Worm (Caenorhabditis elegans) whole organism, L2 larva: ENCODE data around the gene fbxb-37.

Source experiments
- F13H6.1 ChIP-seq: sonication (generic microtip); optimal IDR thresholded peaks from 2 replicates; lab custom pipeline; 2016; ENCODE audit warnings: missing genetic modification characterization, missing compliant biosample characterization
- ama-1 ChIP-seq: fragments of 150-350 bp; optimal IDR thresholded peaks from 2 replicates; lab custom pipeline; 2018; ENCODE audit warnings: inconsistent platforms
- fos-1 ChIP-seq: fragments of 150-350 bp; optimal IDR thresholded peaks from 2 replicates; lab custom pipeline; 2014; ENCODE audit warnings: missing biosample characterization, missing genetic modification characterization
- lsy-2 ChIP-seq, 2 experiments: fragments of 150-350 bp in 1 of 2; sonication (generic microtip) in 1 of 2; optimal IDR thresholded peaks; 2 replicates each; lab custom pipeline; 2014 to 2017; ENCODE audit warnings: missing biosample characterization in 2 of 2, missing genetic modification characterization in 2 of 2
- nhr-77 ChIP-seq: fragments of 150-350 bp; optimal IDR thresholded peaks from 2 replicates; lab custom pipeline; 2014; ENCODE audit warnings: missing biosample characterization, missing genetic modification characterization
- snpc-4 ChIP-seq: fragments of 150-350 bp; optimal IDR thresholded peaks from 2 replicates; lab custom pipeline; 2014; ENCODE audit warnings: missing biosample characterization, missing genetic modification characterization
- unc-39 ChIP-seq: fragments of 150-350 bp; optimal IDR thresholded peaks from 2 replicates; lab custom pipeline; 2014; ENCODE audit warnings: missing biosample characterization, missing genetic modification characterization
- unc-55 ChIP-seq: fragments of 150-350 bp; sonication (generic microtip); optimal IDR thresholded peaks from 3 replicates; lab custom pipeline; 2014; ENCODE audit warnings: missing biosample characterization, missing genetic modification reagents, missing genetic modification characterization
- unc-62 ChIP-seq: fragments of 150-350 bp; optimal IDR thresholded peaks from 2 replicates; lab custom pipeline; 2014; ENCODE audit warnings: missing biosample characterization, missing genetic modification reagents, missing genetic modification characterization
- ztf-11 ChIP-seq: sonication (generic microtip); optimal IDR thresholded peaks from 2 replicates; lab custom pipeline; 2017; ENCODE audit warnings: missing biosample characterization, missing genetic modification characterization

DNA sequence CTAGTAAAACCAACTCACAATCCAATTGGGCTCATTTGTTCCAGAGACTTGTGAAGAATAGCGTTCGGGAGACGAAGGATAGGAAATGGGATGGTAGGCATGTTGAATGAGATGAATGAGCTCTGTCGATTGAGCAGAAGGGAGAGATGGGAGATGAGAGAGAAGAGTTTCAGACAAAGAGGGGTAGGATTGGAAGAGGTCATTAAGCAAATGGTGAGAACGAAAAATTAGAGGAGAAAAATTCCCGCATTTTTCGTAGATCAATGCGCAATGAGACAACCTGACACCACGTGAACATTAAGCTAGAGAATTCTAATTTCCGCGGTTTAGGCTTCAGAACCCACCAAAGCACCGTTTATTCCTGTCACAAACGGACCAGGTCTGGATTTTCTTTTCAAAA, 29.7 kb downstream of the fbxb-37 start, which contains the start of gene F07E5.13:
- TF ChIP-seq unc-62 (GFP tag; lab: Kevin White, UChicago) (no peak), unc-39 (tag; lab: Kevin White, UChicago) (no peak), ama-1 (lab: Kevin White, UChicago) (no peak), lsy-2 (tag; optimal IDR thresholded peaks at IDR 0.05; lab: Kevin White, UChicago) (no peak), unc-55 (GFP tag; lab: Kevin White, UChicago) (no peak), snpc-4 (tag; lab: Kevin White, UChicago) (no peak), fos-1 (tag; lab: Kevin White, UChicago) (no peak), F13H6.1 (tag; lab: Kevin White, UChicago) (no peak), ztf-11 (tag; lab: Kevin White, UChicago) (no peak), nhr-77 (tag; lab: Kevin White, UChicago) (no peak)
